Fruit fly (Drosophila melanogaster) whole organism, prepupa: ENCODE data around the gene Mcm7.

Experiments used
- CG11294 ChIP-seq: fragments of 200-800 bp; sonication (Bioruptor generic); IDR thresholded peaks from 2 replicates; pipeline ENCODE4 v1.3.6; 2022; ENCODE audit warnings: missing biosample characterization, missing genetic modification characterization
- CG11762 ChIP-seq: fragments of 200-800 bp; sonication (Bioruptor generic); optimal IDR thresholded peaks from 3 replicates; lab custom pipeline; 2016; ENCODE audit warnings: missing biosample characterization, missing genetic modification characterization; ENCODE audit not compliant: insufficient read depth
- CG6792 ChIP-seq: fragments of 200-800 bp; sonication (Bioruptor generic); optimal IDR thresholded peaks from 3 replicates; lab custom pipeline; 2016; ENCODE audit warnings: missing biosample characterization, missing genetic modification characterization
- CG6808 ChIP-seq: fragments of 200-800 bp; sonication (Bioruptor generic); optimal IDR thresholded peaks from 3 replicates; lab custom pipeline; 2017; ENCODE audit warnings: missing biosample characterization, missing genetic modification characterization, mild to moderate bottlenecking, moderate library complexity, missing genetic modification reagents
- CG8119 ChIP-seq: fragments of 200-800 bp; sonication (Bioruptor generic); IDR thresholded peaks from 3 replicates; pipeline ENCODE4 v1.3.6; 2022; ENCODE audit warnings: missing biosample characterization, missing genetic modification characterization
- Hr4 ChIP-seq: fragments of 200-800 bp; sonication (Bioruptor generic); optimal IDR thresholded peaks from 3 replicates; lab custom pipeline; 2016; ENCODE audit warnings: missing biosample characterization, missing genetic modification characterization
- acj6 ChIP-seq: fragments of 200-800 bp; sonication (Bioruptor generic); optimal IDR thresholded peaks from 3 replicates; lab custom pipeline; 2016; ENCODE audit warnings: missing biosample characterization, missing genetic modification characterization
- fd85E ChIP-seq: fragments of 200-800 bp; sonication (Bioruptor generic); optimal IDR thresholded peaks from 3 replicates; lab custom pipeline; 2016; ENCODE audit warnings: missing biosample characterization, missing genetic modification characterization

DNA sequence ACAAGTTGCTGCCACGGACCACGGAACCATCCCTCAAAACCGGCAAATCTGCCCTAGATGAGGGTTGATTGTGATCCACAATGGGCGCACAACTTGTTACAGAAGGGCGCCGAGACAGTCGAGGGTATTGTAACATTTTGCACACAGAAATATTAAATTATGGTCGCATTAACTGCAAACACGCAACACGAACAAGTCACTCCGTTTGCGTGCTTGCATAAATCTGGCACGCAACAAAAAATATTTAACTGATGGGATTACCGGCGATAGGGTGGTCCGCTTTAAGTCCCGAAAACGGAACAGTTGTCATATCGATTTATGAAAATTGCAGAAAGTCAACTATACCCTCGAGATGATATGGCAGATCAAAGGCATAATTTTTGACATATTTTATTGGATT lies 39.4 kb upstream of the Mcm7 start:
- TF ChIP-seq Hr4 = no peak
- no peak for TF ChIP-seq acj6
- no peak for TF ChIP-seq CG6808 (GFP tag; lab: Kevin White, UChicago)
- no peak for TF ChIP-seq CG11294
- no peak for TF ChIP-seq CG11762
- TF ChIP-seq CG6792 = no peak
- TF ChIP-seq CG8119 (GFP tag; lab: Robert Waterston, UW) = no peak
- no peak for TF ChIP-seq fd85E (GFP tag; lab: Kevin White, UChicago)
